Fruit fly (Drosophila melanogaster): ENCODE results near the gene CG9917.

CG9917 gene

DNA sequence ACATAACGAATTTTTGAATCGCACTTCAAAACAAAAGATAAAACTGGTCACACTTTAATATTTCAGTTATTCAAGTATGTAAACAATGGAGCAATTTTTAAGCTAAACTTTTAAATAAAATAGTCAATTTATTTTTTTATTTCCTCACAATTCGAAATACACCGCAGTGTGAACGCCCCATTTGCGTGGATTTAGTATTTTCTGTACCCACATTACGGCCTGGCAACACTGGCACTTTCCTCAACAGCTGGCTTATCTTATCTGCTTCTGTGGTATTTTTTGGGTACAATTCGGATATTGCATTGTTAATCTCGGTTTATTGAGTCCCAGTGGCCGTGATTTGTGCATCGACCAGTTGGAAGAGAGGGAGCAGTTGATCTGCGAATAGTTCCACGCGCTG is 27.0 kb upstream of the CG9917 start, which contains the start of gene sl (continued):
- TF ChIP-seq CG2199 (GFP tag; IDR thresholded peaks at IDR 0.05) (no peak), H15 (GFP tag; IDR thresholded peaks at IDR 0.05) (no peak), amos (GFP tag; IDR thresholded peaks at IDR 0.05; ENCODE audit: partially characterized antibody) (peak; percentile 38), HmgZ (tag; optimal IDR thresholded peaks at IDR 0.05) (peak; percentile 36), Rfx (GFP tag; IDR thresholded peaks at IDR 0.05) (peak; percentile 58), Xbp1 (GFP tag; optimal IDR thresholded peaks at IDR 0.05) (peak; percentile 23), Poxn (GFP tag; IDR thresholded peaks at IDR 0.05) (no peak), trem (tag; optimal IDR thresholded peaks at IDR 0.05) (peak; percentile 30), CG13624 (GFP tag; optimal IDR thresholded peaks at IDR 0.05) (peak; percentile 26), CG6683 (GFP tag; optimal IDR thresholded peaks at IDR 0.05) (no peak), BEAF-32 (GFP tag; optimal IDR thresholded peaks at IDR 0.05) (peak; percentile 30), Aef1 (GFP tag; IDR thresholded peaks at IDR 0.05) (no peak), Dip2 (GFP tag; IDR thresholded peaks at IDR 0.05) (no peak), MESR4 (GFP tag; optimal IDR thresholded peaks at IDR 0.05) (peak; percentile 68), CG13287 (GFP tag; IDR thresholded peaks at IDR 0.05; ENCODE audit: partially characterized antibody) (peak; percentile 66), Dek (tag; optimal IDR thresholded peaks at IDR 0.05) (no peak), GATAe (GFP tag; conservative IDR thresholded peaks at IDR 0.05) (peak; percentile 78), stwl (tag; optimal IDR thresholded peaks at IDR 0.05) (peak; percentile 95), phol (tag; optimal IDR thresholded peaks at IDR 0.05) (peak; percentile 24), Doc3 (GFP tag; IDR thresholded peaks at IDR 0.05; ENCODE audit: partially characterized antibody) (no peak), CG30020 (tag; optimal IDR thresholded peaks at IDR 0.05) (peak; percentile 94)

DNA sequence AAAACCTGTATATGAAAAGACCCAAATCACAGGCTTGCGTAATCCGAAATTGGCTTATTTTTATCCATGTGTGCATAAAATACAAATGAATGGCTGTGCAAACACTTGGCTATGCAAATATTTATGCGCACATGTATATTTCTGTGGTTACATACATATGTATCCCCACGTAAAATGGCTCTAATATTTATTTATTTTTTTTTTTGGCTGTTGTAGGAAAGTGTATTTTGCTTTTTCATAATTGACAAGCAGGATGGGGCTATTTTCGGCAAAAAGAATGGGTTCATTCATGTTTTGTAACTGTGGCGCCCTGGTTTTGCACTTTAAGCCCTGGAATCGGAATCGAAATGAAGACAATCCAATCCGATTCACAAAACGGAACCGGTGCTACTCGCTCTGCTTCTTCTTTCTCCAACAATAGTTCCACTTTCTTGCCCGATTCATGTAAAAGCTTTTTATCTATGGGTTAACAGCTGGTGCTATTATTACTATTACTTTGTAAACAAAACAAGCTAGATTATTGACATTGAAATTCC is 12.1 kb upstream of the CG9917 start:
- TF ChIP-seq CG6654 (GFP tag; optimal IDR thresholded peaks at IDR 0.05) (peak; percentile 46), CG10959 (GFP tag; IDR thresholded peaks at IDR 0.05) (peak; percentile 58; the same call in 1 of the 2 replicates), gfzf (GFP tag; optimal IDR thresholded peaks at IDR 0.05) (no peak), phol (tag; optimal IDR thresholded peaks at IDR 0.05) (peak; percentile 17), CG8765 (GFP tag; IDR thresholded peaks at IDR 0.05) (peak; percentile 47; the same call in 1 of the 2 replicates), CG18599 (GFP tag; optimal IDR thresholded peaks at IDR 0.05) (peak; percentile 82), CG42726 (GFP tag; IDR thresholded peaks at IDR 0.05; ENCODE audit: partially characterized antibody) (no peak), chn (GFP tag; optimal IDR thresholded peaks at IDR 0.05) (peak; percentile 77), Neu2 (GFP tag; optimal IDR thresholded peaks at IDR 0.05; ENCODE audit: borderline replicate concordance) (no peak), prd (optimal IDR thresholded peaks at IDR 0.05) (no peak), prd (GFP tag; IDR thresholded peaks at IDR 0.05) (peak; percentile 78), Dref (GFP tag; IDR thresholded peaks at IDR 0.05) (peak; percentile 37), pnt (GFP tag; optimal IDR thresholded peaks at IDR 0.05) (peak; percentile 43), sqz (GFP tag; optimal IDR thresholded peaks at IDR 0.05) (peak; percentile 25), dmrt11E (tag; optimal IDR thresholded peaks at IDR 0.05) (peak; percentile 8), CG15601 (tag; optimal IDR thresholded peaks at IDR 0.05) (peak; percentile 21), amos (GFP tag; IDR thresholded peaks at IDR 0.05; ENCODE audit: partially characterized antibody) (peak; percentile 43; the same call in 1 of the 2 replicates), nmo (GFP tag; optimal IDR thresholded peaks at IDR 0.05) (peak; percentile 59), NC2α (GFP tag; optimal IDR thresholded peaks at IDR 0.05) (no peak), CG15514 (GFP tag; optimal IDR thresholded peaks at IDR 0.05) (peak; percentile 99), mam (GFP tag; optimal IDR thresholded peaks at IDR 0.05) (peak; percentile 71), CG9437 (GFP tag; optimal IDR thresholded peaks at IDR 0.05) (peak; percentile 63), CG7745 (tag; optimal IDR thresholded peaks at IDR 0.05) (no peak), maf-S (GFP tag; optimal IDR thresholded peaks at IDR 0.05) (peak; percentile 64), Optix (GFP tag; IDR thresholded peaks at IDR 0.05) (peak; percentile 62; the same call in 1 of the 3 replicates), exex (tag; optimal IDR thresholded peaks at IDR 0.05) (peak; percentile 34), CG17802 (tag; optimal IDR thresholded peaks at IDR 0.05) (peak; percentile 12), crp (GFP tag; optimal IDR thresholded peaks at IDR 0.05) (peak in 1 of 2 experiments; percentile 18), CG2116 (GFP tag; optimal IDR thresholded peaks at IDR 0.05) (peak; percentile 50), CG7372 (GFP tag; IDR thresholded peaks at IDR 0.05) (peak; percentile 55; the same call in 1 of the 2 replicates)
